Fruit fly (Drosophila melanogaster) whole organism, prepupa: ENCODE measurements around the gene vsg.
A peak's percentile ranks its signal among the peaks of the same experiment; 100 is the strongest.

Experiments used
- Blimp-1 ChIP-seq: fragments of 200-800 bp; sonication (Bioruptor generic); optimal IDR thresholded peaks from 3 replicates; lab custom pipeline; 2017; ENCODE audit warnings: missing biosample characterization, missing genetic modification characterization, mild to moderate bottlenecking, moderate library complexity, missing genetic modification reagents
- CG10631 ChIP-seq: fragments of 200-800 bp; sonication (Bioruptor generic); optimal IDR thresholded peaks from 2 replicates; lab custom pipeline; 2016; ENCODE audit warnings: missing biosample characterization, missing genetic modification characterization
- CG11902 ChIP-seq: fragments of 200-800 bp; sonication (Bioruptor generic); optimal IDR thresholded peaks from 3 replicates; lab custom pipeline; 2016; ENCODE audit warnings: missing biosample characterization, missing genetic modification characterization
- CG15336 ChIP-seq: fragments of 200-800 bp; sonication (Bioruptor generic); IDR thresholded peaks from 2 replicates; pipeline ENCODE4 v1.3.6; 2022; ENCODE audit warnings: missing biosample characterization, missing genetic modification characterization
- CG1621 ChIP-seq: fragments of 200-800 bp; sonication (Bioruptor generic); optimal IDR thresholded peaks from 3 replicates; lab custom pipeline; 2018; ENCODE audit warnings: missing biosample characterization, mild to moderate bottlenecking, missing genetic modification characterization
- CG3032 ChIP-seq: fragments of 200-800 bp; optimal IDR thresholded peaks from 2 replicates; lab custom pipeline; 2019; ENCODE audit warnings: missing biosample characterization, mild to moderate bottlenecking, missing genetic modification characterization, moderate library complexity
- CG31627 ChIP-seq: fragments of 200-800 bp; sonication (Bioruptor generic); optimal IDR thresholded peaks from 3 replicates; lab custom pipeline; 2016; ENCODE audit warnings: missing biosample characterization, missing genetic modification characterization
- CG32006 ChIP-seq: fragments of 200-800 bp; sonication (Bioruptor generic); optimal IDR thresholded peaks from 3 replicates; lab custom pipeline; 2017; ENCODE audit warnings: missing biosample characterization, mild to moderate bottlenecking, missing genetic modification characterization
- CG34406 ChIP-seq: fragments of 200-800 bp; sonication (Bioruptor generic); optimal IDR thresholded peaks from 3 replicates; lab custom pipeline; 2016; ENCODE audit warnings: missing biosample characterization, missing genetic modification characterization
- CG4318 ChIP-seq: fragments of 200-800 bp; sonication (Bioruptor generic); optimal IDR thresholded peaks from 3 replicates; lab custom pipeline; 2017; ENCODE audit warnings: missing biosample characterization, mild to moderate bottlenecking, missing genetic modification characterization
- CG6163 ChIP-seq: fragments of 200-800 bp; sonication (Bioruptor generic); IDR thresholded peaks from 3 replicates; pipeline ENCODE4 v1.3.6; 2022; ENCODE audit warnings: missing biosample characterization, missing genetic modification characterization
- CG6276 ChIP-seq: fragments of 200-800 bp; sonication (Bioruptor generic); optimal IDR thresholded peaks from 2 replicates; lab custom pipeline; 2017; ENCODE audit warnings: missing biosample characterization, mild to moderate bottlenecking, missing genetic modification characterization
- CG6792 ChIP-seq: fragments of 200-800 bp; sonication (Bioruptor generic); optimal IDR thresholded peaks from 3 replicates; lab custom pipeline; 2016; ENCODE audit warnings: missing biosample characterization, missing genetic modification characterization
- CG6808 ChIP-seq: fragments of 200-800 bp; sonication (Bioruptor generic); optimal IDR thresholded peaks from 3 replicates; lab custom pipeline; 2017; ENCODE audit warnings: missing biosample characterization, missing genetic modification characterization, mild to moderate bottlenecking, moderate library complexity, missing genetic modification reagents
- CG6854 ChIP-seq: fragments of 200-800 bp; sonication (Bioruptor generic); optimal IDR thresholded peaks from 2 replicates; lab custom pipeline; 2017; ENCODE audit warnings: missing biosample characterization, mild to moderate bottlenecking, missing genetic modification characterization
- CG7368 ChIP-seq: fragments of 200-800 bp; sonication (Bioruptor generic); optimal IDR thresholded peaks from 3 replicates; lab custom pipeline; 2016; ENCODE audit warnings: missing biosample characterization, missing genetic modification characterization
- CG8119 ChIP-seq: fragments of 200-800 bp; sonication (Bioruptor generic); IDR thresholded peaks from 3 replicates; pipeline ENCODE4 v1.3.6; 2022; ENCODE audit warnings: missing biosample characterization, missing genetic modification characterization
- CG8319 ChIP-seq: fragments of 200-800 bp; sonication (Bioruptor generic); optimal IDR thresholded peaks from 3 replicates; lab custom pipeline; 2016; ENCODE audit warnings: missing biosample characterization, missing genetic modification characterization
- CG9139 ChIP-seq: fragments of 200-800 bp; sonication (Bioruptor generic); optimal IDR thresholded peaks from 3 replicates; lab custom pipeline; 2017; ENCODE audit warnings: missing biosample characterization, mild to moderate bottlenecking, missing genetic modification characterization
- Eip78C ChIP-seq: fragments of 200-800 bp; sonication (Bioruptor generic); peaks from one replicate; lab custom pipeline; 2016; ENCODE audit warnings: missing biosample characterization, missing genetic modification characterization
- Eip93F ChIP-seq: fragments of 200-800 bp; sonication (Bioruptor generic); optimal IDR thresholded peaks from 2 replicates; lab custom pipeline; 2016; ENCODE audit warnings: missing biosample characterization, mild to moderate bottlenecking, missing genetic modification characterization
- Ets21C ChIP-seq: fragments of 200-800 bp; sonication (Bioruptor generic); optimal IDR thresholded peaks from 3 replicates; lab custom pipeline; 2016; ENCODE audit warnings: missing biosample characterization, missing genetic modification characterization
- Ets96B ChIP-seq: fragments of 200-800 bp; optimal IDR thresholded peaks from 2 replicates; lab custom pipeline; 2019; ENCODE audit warnings: missing biosample characterization, mild to moderate bottlenecking, missing genetic modification characterization, moderate library complexity
- Gug ChIP-seq: fragments of 200-800 bp; sonication (Bioruptor generic); IDR thresholded peaks from 2 replicates; pipeline ENCODE4 v1.3.6; 2022; ENCODE audit warnings: missing biosample characterization, missing genetic modification characterization
- Hr38 ChIP-seq: sonication (Bioruptor generic); optimal IDR thresholded peaks from 2 replicates; lab custom pipeline; 2016; ENCODE audit warnings: missing biosample characterization, missing genetic modification characterization
- Hr39 ChIP-seq: fragments of 200-800 bp; sonication (Bioruptor generic); optimal IDR thresholded peaks from 2 replicates; lab custom pipeline; 2016; ENCODE audit warnings: missing biosample characterization, missing genetic modification characterization
- Hr4 ChIP-seq: fragments of 200-800 bp; sonication (Bioruptor generic); optimal IDR thresholded peaks from 3 replicates; lab custom pipeline; 2016; ENCODE audit warnings: missing biosample characterization, missing genetic modification characterization
- OdsH ChIP-seq: fragments of 200-800 bp; sonication (Bioruptor generic); optimal IDR thresholded peaks from 3 replicates; lab custom pipeline; 2016; ENCODE audit warnings: missing biosample characterization, missing genetic modification characterization
- Smox ChIP-seq: fragments of 200-800 bp; sonication (Bioruptor generic); optimal IDR thresholded peaks from 3 replicates; lab custom pipeline; 2016; ENCODE audit warnings: missing biosample characterization, missing genetic modification characterization
- Sox102F ChIP-seq: fragments of 200-800 bp; sonication (Bioruptor generic); optimal IDR thresholded peaks from 2 replicates; lab custom pipeline; 2016; ENCODE audit warnings: missing biosample characterization, mild to moderate bottlenecking, missing genetic modification characterization
- Sox14 ChIP-seq: fragments of 200-800 bp; sonication (Bioruptor generic); optimal IDR thresholded peaks from 3 replicates; lab custom pipeline; 2016; ENCODE audit warnings: missing biosample characterization, missing genetic modification characterization
- Sox15 ChIP-seq: fragments of 200-800 bp; sonication (Bioruptor generic); optimal IDR thresholded peaks from 3 replicates; lab custom pipeline; 2016; ENCODE audit warnings: missing biosample characterization, missing genetic modification characterization
- achi ChIP-seq: fragments of 200-800 bp; sonication (Bioruptor generic); optimal IDR thresholded peaks from 3 replicates; lab custom pipeline; 2016; ENCODE audit warnings: missing biosample characterization, missing genetic modification characterization
- cyc ChIP-seq: fragments of 200-800 bp; sonication (Bioruptor generic); optimal IDR thresholded peaks from 3 replicates; lab custom pipeline; 2016; ENCODE audit warnings: missing biosample characterization, missing genetic modification characterization
- dac ChIP-seq: fragments of 200-800 bp; sonication (Bioruptor generic); optimal IDR thresholded peaks from 2 replicates; lab custom pipeline; 2017; ENCODE audit warnings: missing biosample characterization, mild to moderate bottlenecking, missing genetic modification characterization
- dsx ChIP-seq: fragments of 200-800 bp; optimal IDR thresholded peaks from 3 replicates; lab custom pipeline; 2019; ENCODE audit warnings: missing biosample characterization, mild to moderate bottlenecking, missing genetic modification characterization, moderate library complexity; ENCODE audit not compliant: poor library complexity, severe bottlenecking
- eg ChIP-seq: fragments of 200-800 bp; sonication (Bioruptor generic); IDR thresholded peaks from 3 replicates; pipeline ENCODE4 v1.3.6; 2022; ENCODE audit warnings: missing biosample characterization, missing genetic modification characterization
- esn ChIP-seq: fragments of 200-800 bp; sonication (Bioruptor generic); optimal IDR thresholded peaks from 2 replicates; lab custom pipeline; 2016; ENCODE audit warnings: missing biosample characterization, mild to moderate bottlenecking, missing genetic modification characterization, moderate library complexity
- fd59A ChIP-seq: fragments of 200-800 bp; sonication (Bioruptor generic); optimal IDR thresholded peaks from 2 replicates; lab custom pipeline; 2017; ENCODE audit warnings: missing biosample characterization, mild to moderate bottlenecking, missing genetic modification characterization, missing genetic modification reagents
- fd85E ChIP-seq: fragments of 200-800 bp; sonication (Bioruptor generic); optimal IDR thresholded peaks from 3 replicates; lab custom pipeline; 2016; ENCODE audit warnings: missing biosample characterization, missing genetic modification characterization
- lz ChIP-seq: fragments of 200-800 bp; sonication (Bioruptor generic); optimal IDR thresholded peaks from 3 replicates; lab custom pipeline; 2016; ENCODE audit warnings: missing biosample characterization, missing genetic modification characterization
- net ChIP-seq: fragments of 200-800 bp; sonication (Bioruptor generic); optimal IDR thresholded peaks from 3 replicates; lab custom pipeline; 2016; ENCODE audit warnings: missing biosample characterization, missing genetic modification characterization
- pdm3 ChIP-seq: fragments of 200-800 bp; sonication (Bioruptor generic); optimal IDR thresholded peaks from 3 replicates; lab custom pipeline; 2016; ENCODE audit warnings: missing biosample characterization, missing genetic modification characterization
- salr ChIP-seq, 2 experiments: fragments of 200-800 bp; sonication (Bioruptor generic); optimal IDR thresholded peaks; 3 replicates each; lab custom pipeline; 2016 to 2018; ENCODE audit warnings: missing biosample characterization in 2 of 2, missing genetic modification characterization in 2 of 2, mild to moderate bottlenecking in 1 of 2
- spab ChIP-seq: fragments of 200-800 bp; sonication (Bioruptor generic); optimal IDR thresholded peaks from 2 replicates; lab custom pipeline; 2017; ENCODE audit warnings: missing biosample characterization, mild to moderate bottlenecking, missing genetic modification characterization, missing genetic modification reagents
- ss ChIP-seq, 2 experiments: fragments of 200-800 bp; sonication (Bioruptor generic); optimal IDR thresholded peaks; 2 replicates in 1 of 2; 3 replicates in 1 of 2; lab custom pipeline; 2017 to 2018; ENCODE audit warnings: mild to moderate bottlenecking in 2 of 2, missing biosample characterization in 2 of 2, missing genetic modification characterization in 2 of 2, moderate library complexity in 1 of 2
- svp ChIP-seq: fragments of 200-800 bp; sonication (Bioruptor generic); peaks from one replicate; lab custom pipeline; 2016; ENCODE audit warnings: missing biosample characterization, missing genetic modification characterization
- topi ChIP-seq: fragments of 200-800 bp; sonication (Bioruptor generic); optimal IDR thresholded peaks from 3 replicates; lab custom pipeline; 2016; ENCODE audit warnings: missing biosample characterization, missing genetic modification characterization
- vri ChIP-seq: fragments of 200-800 bp; sonication (Bioruptor generic); optimal IDR thresholded peaks from 3 replicates; lab custom pipeline; 2016; ENCODE audit warnings: missing biosample characterization, mild to moderate bottlenecking, missing genetic modification characterization

The vsg gene

dm6 chr3L:9742342-9742741 lies 28.2 kb downstream of the vsg start (continued):
- TF ChIP-seq topi (peak; percentile 73), CG4318 (no peak), CG31627 (GFP tag; lab: Kevin White, UChicago) (peak; percentile 40), CG7368 (GFP tag; lab: Kevin White, UChicago) (peak; percentile 43), CG1621 (tag; lab: Kevin White, UChicago) (no peak), cyc (GFP tag; lab: Kevin White, UChicago) (peak; percentile 82), CG6854 (GFP tag; lab: Kevin White, UChicago) (no peak), CG9139 (peak; percentile 22)

- TF ChIP-seq ss (GFP tag; optimal IDR thresholded peaks at IDR 0.05; lab: Kevin White, UChicago) (peak; percentile 74 to 93), OdsH (GFP tag; lab: Kevin White, UChicago) (peak; percentile 89), salr (GFP tag; optimal IDR thresholded peaks at IDR 0.05; lab: Kevin White, UChicago) (peak; percentile 58 to 90), CG8319 (GFP tag; lab: Kevin White, UChicago) (peak; percentile 70), CG6163 (GFP tag; lab: Robert Waterston, UW) (peak; percentile 94), Ets21C (GFP tag; lab: Kevin White, UChicago) (peak; percentile 85), net (GFP tag; lab: Kevin White, UChicago) (peak; percentile 89), Hr4 (GFP tag; lab: Kevin White, UChicago) (peak; percentile 94), Sox14 (GFP tag; lab: Kevin White, UChicago) (peak; percentile 88), CG6808 (GFP tag; lab: Kevin White, UChicago) (peak; percentile 98), dsx (GFP tag; lab: Kevin White, UChicago) (peak; percentile 78), Gug (GFP tag; lab: Robert Waterston, UW) (peak; percentile 90), eg (peak; percentile 95), CG8119 (GFP tag; lab: Robert Waterston, UW) (peak; percentile 98), CG6276 (peak; percentile 96), Ets96B (tag; lab: Kevin White, UChicago) (peak; percentile 97), cyc (GFP tag; lab: Kevin White, UChicago) (peak; percentile 95), dac (peak; percentile 96), topi (peak; percentile 94), Blimp-1 (peak; percentile 91), CG3032 (tag; lab: Kevin White, UChicago) (peak; percentile 98), achi (GFP tag; lab: Kevin White, UChicago) (peak; percentile 88), CG32006 (GFP tag; lab: Kevin White, UChicago) (peak; percentile 96), CG6854 (GFP tag; lab: Kevin White, UChicago) (peak; percentile 87), CG9139 (peak; percentile 86), CG10631 (GFP tag; lab: Kevin White, UChicago) (peak; percentile 93), Hr38 (GFP tag; lab: Kevin White, UChicago) (no peak), fd85E (GFP tag; lab: Kevin White, UChicago) (peak; percentile 87), CG6792 (GFP tag; lab: Kevin White, UChicago) (peak; percentile 91), Sox102F (GFP tag; lab: Kevin White, UChicago) (peak; percentile 88), CG11902 (peak; percentile 90), pdm3 (GFP tag; lab: Kevin White, UChicago) (peak; percentile 89), CG4318 (peak; percentile 95), lz (GFP tag; lab: Kevin White, UChicago) (peak; percentile 93), esn (GFP tag; lab: Kevin White, UChicago) (peak; percentile 94), Sox15 (GFP tag; lab: Kevin White, UChicago) (peak; percentile 66), vri (GFP tag; lab: Kevin White, UChicago) (no peak), CG15336 (GFP tag; lab: Robert Waterston, UW) (peak; percentile 94), CG34406 (GFP tag; lab: Kevin White, UChicago) (peak; percentile 87), spab (peak; percentile 92), svp (peak; percentile 93), fd59A (peak; percentile 87), Eip93F (peak; percentile 64), Hr39 (peak; percentile 79), Smox (peak; percentile 88), Eip78C (peak; percentile 97)
Observed at dm6 chr3L:9744060-9744549, 30.0 kb downstream of the vsg start.
